Fruit fly (Drosophila melanogaster) whole organism, embryonic: ENCODE measurements around the gene CG14006.

Source experiments
- Asciz ChIP-seq: fragments of 200-800 bp; sonication (Bioruptor generic); optimal IDR thresholded peaks from 2 replicates; lab custom pipeline; 2017; ENCODE audit warnings: missing biosample characterization, mild to moderate bottlenecking, missing genetic modification characterization, missing genetic modification reagents
- BtbVII ChIP-seq: fragments of 200-800 bp; sonication (Bioruptor generic); optimal IDR thresholded peaks from 3 replicates; lab custom pipeline; 2017; ENCODE audit warnings: missing biosample characterization, mild to moderate bottlenecking, missing genetic modification characterization
- CG11560 ChIP-seq: fragments of 200-800 bp; sonication (Bioruptor generic); IDR thresholded peaks from 3 replicates; pipeline ENCODE4 v1.3.6; 2022; ENCODE audit warnings: missing biosample characterization, missing genetic modification characterization
- CG1233 ChIP-seq: fragments of 200-800 bp; sonication (Bioruptor generic); optimal IDR thresholded peaks from 4 replicates; lab custom pipeline; 2018; ENCODE audit warnings: missing biosample characterization, mild to moderate bottlenecking, missing genetic modification characterization
- CG12659 ChIP-seq: fragments of 200-800 bp; sonication (Bioruptor generic); optimal IDR thresholded peaks from 3 replicates; lab custom pipeline; 2017; ENCODE audit warnings: mild to moderate bottlenecking, missing biosample characterization, missing genetic modification reagents, missing genetic modification characterization
- CG13123 ChIP-seq: fragments of 200-800 bp; sonication (Bioruptor generic); optimal IDR thresholded peaks from 2 replicates; lab custom pipeline; 2016; ENCODE audit warnings: missing biosample characterization, missing genetic modification characterization
- CG15073 ChIP-seq: fragments of 200-800 bp; sonication (Bioruptor generic); optimal IDR thresholded peaks from 2 replicates; lab custom pipeline; 2016; ENCODE audit warnings: missing biosample characterization, missing genetic modification characterization
- CG1602 ChIP-seq: fragments of 200-800 bp; sonication (Bioruptor generic); optimal IDR thresholded peaks from 3 replicates; lab custom pipeline; 2016; ENCODE audit warnings: missing biosample characterization, missing genetic modification characterization
- CG17186 ChIP-seq: fragments of 200-800 bp; sonication (Bioruptor generic); optimal IDR thresholded peaks from 3 replicates; lab custom pipeline; 2017; ENCODE audit warnings: missing biosample characterization, missing genetic modification reagents, missing genetic modification characterization
- CG17912 ChIP-seq: fragments of 200-800 bp; sonication (Bioruptor generic); optimal IDR thresholded peaks from 2 replicates; lab custom pipeline; 2018; ENCODE audit warnings: missing biosample characterization, mild to moderate bottlenecking, missing genetic modification characterization
- CG30431 ChIP-seq: fragments of 200-800 bp; sonication (Bioruptor generic); optimal IDR thresholded peaks from 2 replicates; lab custom pipeline; 2017; ENCODE audit warnings: missing biosample characterization, missing genetic modification characterization
- CG32532 ChIP-seq: fragments of 200-800 bp; sonication (Bioruptor generic); IDR thresholded peaks from 2 replicates; pipeline ENCODE4 v1.3.6; 2022; ENCODE audit warnings: missing biosample characterization, missing genetic modification characterization
- CG3995 ChIP-seq: fragments of 200-800 bp; sonication (Bioruptor generic); optimal IDR thresholded peaks from 3 replicates; lab custom pipeline; 2016; ENCODE audit warnings: missing biosample characterization, missing genetic modification characterization
- CG42726 ChIP-seq: fragments of 200-800 bp; sonication (Bioruptor generic); IDR thresholded peaks from 2 replicates; pipeline ENCODE4 v1.3.6; 2022; ENCODE audit warnings: missing biosample characterization, missing genetic modification characterization; ENCODE audit not compliant: partially characterized antibody
- CG8478 ChIP-seq: fragments of >200 bp; optimal IDR thresholded peaks from 2 replicates; lab custom pipeline; 2018
- Doc3 ChIP-seq: fragments of 200-800 bp; sonication (Bioruptor generic); IDR thresholded peaks from 3 replicates; pipeline ENCODE4 v1.3.6; 2022; ENCODE audit warnings: missing biosample characterization, missing genetic modification characterization; ENCODE audit not compliant: partially characterized antibody
- ERR ChIP-seq: fragments of 200-800 bp; sonication (Bioruptor generic); optimal IDR thresholded peaks from 2 replicates; lab custom pipeline; 2016; ENCODE audit warnings: missing biosample characterization, missing genetic modification characterization
- Eip74EF ChIP-seq, 2 experiments: fragments of 200-800 bp in 1 of 2; fragments of >200 bp in 1 of 2; sonication (Bioruptor generic) in 1 of 2; optimal IDR thresholded peaks; 2 replicates each; lab custom pipeline; 2017 to 2019; ENCODE audit warnings: missing biosample characterization in 2 of 2, missing genetic modification characterization in 2 of 2, mild to moderate bottlenecking in 1 of 2, moderate library complexity in 1 of 2
- Ets65A ChIP-seq: fragments of 200-800 bp; sonication (Bioruptor generic); peaks from one replicate; lab custom pipeline; 2016; ENCODE audit warnings: missing biosample characterization, missing genetic modification characterization
- Ets97D ChIP-seq: fragments of 200-800 bp; sonication (Bioruptor generic); optimal IDR thresholded peaks from 3 replicates; lab custom pipeline; 2016; ENCODE audit warnings: missing biosample characterization, missing genetic modification characterization
- Fer2 ChIP-seq: fragments of 200-800 bp; sonication (Bioruptor generic); optimal IDR thresholded peaks from 2 replicates; lab custom pipeline; 2018; ENCODE audit warnings: missing biosample characterization, mild to moderate bottlenecking, missing genetic modification characterization, moderate library complexity
- Fer3 ChIP-seq: fragments of 200-800 bp; sonication (Bioruptor generic); optimal IDR thresholded peaks from 2 replicates; lab custom pipeline; 2018; ENCODE audit warnings: missing biosample characterization, mild to moderate bottlenecking, missing genetic modification characterization, moderate library complexity
- HHEX ChIP-seq: fragments of 200-800 bp; sonication (Bioruptor generic); optimal IDR thresholded peaks from 3 replicates; lab custom pipeline; 2017; ENCODE audit warnings: missing biosample characterization, mild to moderate bottlenecking, missing genetic modification characterization, missing genetic modification reagents
- Lhr ChIP-seq: fragments of 200-800 bp; sonication (Bioruptor generic); optimal IDR thresholded peaks from 3 replicates; lab custom pipeline; 2017; ENCODE audit warnings: mild to moderate bottlenecking, missing biosample characterization, missing genetic modification reagents, missing genetic modification characterization
- MBD-R2 ChIP-seq: fragments of 200-800 bp; sonication (Bioruptor generic); IDR thresholded peaks from 2 replicates; pipeline ENCODE4 v1.3.6; 2022; ENCODE audit warnings: missing biosample characterization, missing genetic modification characterization
- Nf-YB ChIP-seq: fragments of 200-800 bp; sonication (Bioruptor generic); optimal IDR thresholded peaks from 3 replicates; lab custom pipeline; 2019; ENCODE audit warnings: missing biosample characterization, mild to moderate bottlenecking, missing genetic modification characterization, moderate library complexity
- Sox100B ChIP-seq: fragments of 200-800 bp; sonication (Bioruptor generic); optimal IDR thresholded peaks from 3 replicates; lab custom pipeline; 2018; ENCODE audit warnings: missing biosample characterization, mild to moderate bottlenecking, missing genetic modification characterization
- amos ChIP-seq: fragments of 200-800 bp; sonication (Bioruptor generic); IDR thresholded peaks from 2 replicates; pipeline ENCODE4 v1.3.6; 2022; ENCODE audit warnings: missing biosample characterization, missing genetic modification characterization; ENCODE audit not compliant: partially characterized antibody
- aop ChIP-seq: fragments of 200-800 bp; sonication (Bioruptor generic); IDR thresholded peaks from 2 replicates; pipeline ENCODE4 v1.3.6; 2022; ENCODE audit warnings: missing biosample characterization, missing genetic modification characterization
- ash1 ChIP-seq: fragments of 200-800 bp; sonication (Bioruptor generic); optimal IDR thresholded peaks from 2 replicates; lab custom pipeline; 2018; ENCODE audit warnings: missing biosample characterization, mild to moderate bottlenecking, missing genetic modification characterization
- br ChIP-seq: fragments of >200 bp; optimal IDR thresholded peaks from 2 replicates; lab custom pipeline; 2017
- ci ChIP-seq: fragments of 200-800 bp; sonication (Bioruptor generic); IDR thresholded peaks from 3 replicates; pipeline ENCODE4 v1.3.6; 2022; ENCODE audit warnings: missing biosample characterization, missing genetic modification characterization
- crc ChIP-seq: fragments of 200-800 bp; sonication (Bioruptor generic); optimal IDR thresholded peaks from 2 replicates; lab custom pipeline; 2016; ENCODE audit warnings: missing biosample characterization, missing genetic modification characterization
- dmrt99B ChIP-seq: fragments of 200-800 bp; sonication (Bioruptor generic); optimal IDR thresholded peaks from 2 replicates; lab custom pipeline; 2018; ENCODE audit warnings: missing biosample characterization, mild to moderate bottlenecking, missing genetic modification characterization, moderate library complexity
- fd102C ChIP-seq: fragments of 200-800 bp; sonication (Bioruptor generic); optimal IDR thresholded peaks from 2 replicates; lab custom pipeline; 2018; ENCODE audit warnings: missing biosample characterization, mild to moderate bottlenecking, missing genetic modification characterization, moderate library complexity
- fd64A ChIP-seq: fragments of 200-800 bp; sonication (Bioruptor generic); optimal IDR thresholded peaks from 3 replicates; lab custom pipeline; 2018; ENCODE audit warnings: missing biosample characterization, mild to moderate bottlenecking, missing genetic modification characterization
- h ChIP-seq: fragments of >200 bp; optimal IDR thresholded peaks from 2 replicates; lab custom pipeline; 2017
- ham ChIP-seq: fragments of 200-800 bp; sonication (Bioruptor generic); IDR thresholded peaks from 2 replicates; pipeline ENCODE4 v1.3.6; 2022; ENCODE audit warnings: missing biosample characterization, missing genetic modification characterization
- klu ChIP-seq: fragments of 200-800 bp; sonication (Bioruptor generic); IDR thresholded peaks from 2 replicates; pipeline ENCODE4 v1.3.6; 2022; ENCODE audit warnings: missing biosample characterization, missing genetic modification characterization
- lab ChIP-seq: fragments of 200-800 bp; sonication (Bioruptor generic); optimal IDR thresholded peaks from 3 replicates; lab custom pipeline; 2017; ENCODE audit warnings: missing biosample characterization, missing genetic modification characterization, mild to moderate bottlenecking, moderate library complexity, missing genetic modification reagents
- pros ChIP-seq: fragments of 200-800 bp; sonication (Bioruptor generic); optimal IDR thresholded peaks from 3 replicates; lab custom pipeline; 2019; ENCODE audit warnings: missing biosample characterization, mild to moderate bottlenecking, missing genetic modification characterization, moderate library complexity
- pum ChIP-seq: fragments of 200-800 bp; sonication (Bioruptor generic); optimal IDR thresholded peaks from 2 replicates; lab custom pipeline; 2016; ENCODE audit warnings: missing biosample characterization, missing genetic modification characterization
- pzg ChIP-seq: fragments of 200-800 bp; sonication (Bioruptor generic); optimal IDR thresholded peaks from 3 replicates; lab custom pipeline; 2018; ENCODE audit warnings: missing biosample characterization, mild to moderate bottlenecking, missing genetic modification characterization, moderate library complexity
- sisA ChIP-seq: fragments of 200-800 bp; sonication (Bioruptor generic); IDR thresholded peaks from 2 replicates; pipeline ENCODE4 v1.3.6; 2022; ENCODE audit warnings: missing biosample characterization, missing genetic modification characterization
- sob ChIP-seq: fragments of 200-800 bp; sonication (Bioruptor generic); IDR thresholded peaks from 2 replicates; pipeline ENCODE4 v1.3.6; 2022; ENCODE audit warnings: missing biosample characterization, missing genetic modification characterization
- trem ChIP-seq: fragments of 200-800 bp; optimal IDR thresholded peaks from 3 replicates; lab custom pipeline; 2019; ENCODE audit warnings: missing biosample characterization, mild to moderate bottlenecking, missing genetic modification characterization, moderate library complexity
- unpg ChIP-seq: fragments of 200-800 bp; sonication (Bioruptor generic); optimal IDR thresholded peaks from 3 replicates; lab custom pipeline; 2018; ENCODE audit warnings: missing biosample characterization, mild to moderate bottlenecking, missing genetic modification characterization, moderate library complexity
- zen ChIP-seq: fragments of 200-800 bp; sonication (Bioruptor generic); optimal IDR thresholded peaks from 3 replicates; lab custom pipeline; 2018; ENCODE audit warnings: missing biosample characterization, mild to moderate bottlenecking, missing genetic modification characterization, moderate library complexity

Gene CG14006

DNA sequence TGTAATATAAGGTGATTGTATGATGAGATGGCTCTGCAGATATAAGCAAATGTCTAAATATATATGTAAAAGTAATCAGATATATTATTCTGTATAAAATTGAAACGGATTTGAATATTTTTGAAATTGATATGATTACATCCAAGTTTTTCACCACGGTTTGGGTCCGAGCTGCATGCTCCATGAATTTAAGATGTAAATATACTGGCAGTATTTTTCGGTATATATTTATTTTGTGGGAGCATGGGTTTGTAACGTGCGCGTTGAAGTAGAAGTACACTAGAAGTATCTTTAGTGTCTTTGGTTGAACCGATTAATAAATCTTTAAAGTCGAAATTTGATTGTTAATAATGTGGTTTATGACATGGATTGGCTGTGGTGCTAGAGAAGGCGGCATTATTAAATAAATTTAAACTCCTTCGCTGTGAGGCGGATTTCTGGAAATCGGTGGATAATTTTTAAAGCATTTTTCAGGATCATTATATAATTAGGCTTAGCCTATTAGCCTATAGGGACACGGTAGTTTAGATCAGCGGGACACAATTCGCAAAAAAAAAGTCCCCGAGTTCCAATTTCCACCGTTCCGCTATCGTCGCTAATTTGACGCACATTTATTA lies 4.6 kb downstream of the CG14006 start (continued):
- TF ChIP-seq ci (GFP tag; lab: Robert Waterston, UW) (no peak), aop (GFP tag; lab: Robert Waterston, UW) (no peak), Fer3 (tag; lab: Kevin White, UChicago) (no peak), CG3995 (peak; percentile 51), ash1 (GFP tag; lab: Kevin White, UChicago) (no peak), lab (GFP tag; lab: Kevin White, UChicago) (peak; percentile 20), zen (tag; lab: Kevin White, UChicago) (peak; percentile 40), Lhr (peak; percentile 65), BtbVII (no peak), sob (GFP tag; lab: Robert Waterston, UW) (no peak), Eip74EF (GFP tag; optimal IDR thresholded peaks at IDR 0.05; lab: Kevin White, UChicago) (no peak), CG30431 (GFP tag; lab: Kevin White, UChicago) (no peak), Fer2 (no peak), CG32532 (GFP tag; lab: Robert Waterston, UW) (peak; percentile 5; the same call in 1 of the 2 replicates), br (lab: Kevin White, UChicago) (no peak), ERR (GFP tag; lab: Kevin White, UChicago) (no peak), CG1233 (GFP tag; lab: Kevin White, UChicago) (no peak), Ets97D (GFP tag; lab: Kevin White, UChicago) (peak; percentile 41), MBD-R2 (GFP tag; lab: Robert Waterston, UW) (no peak), Ets65A (GFP tag; lab: Kevin White, UChicago) (no peak), trem (tag; lab: Kevin White, UChicago) (peak; percentile 49), CG42726 (GFP tag; lab: Robert Waterston, UW) (peak; percentile 39), Asciz (GFP tag; lab: Kevin White, UChicago) (no peak), pros (no peak), CG17186 (GFP tag; lab: Kevin White, UChicago) (peak; percentile 4), CG1602 (GFP tag; lab: Kevin White, UChicago) (no peak), CG15073 (GFP tag; lab: Kevin White, UChicago) (no peak), unpg (GFP tag; lab: Kevin White, UChicago) (no peak), HHEX (GFP tag; lab: Kevin White, UChicago) (peak; percentile 2), crc (no peak), Nf-YB (GFP tag; lab: Kevin White, UChicago) (no peak), amos (GFP tag; lab: Robert Waterston, UW) (no peak), fd64A (GFP tag; lab: Kevin White, UChicago) (no peak), CG8478 (lab: Kevin White, UChicago) (no peak), ham (GFP tag; lab: Robert Waterston, UW) (no peak), Doc3 (GFP tag; lab: Robert Waterston, UW) (no peak), h (lab: Kevin White, UChicago) (no peak), CG12659 (GFP tag; lab: Kevin White, UChicago) (peak; percentile 19), dmrt99B (tag; lab: Kevin White, UChicago) (no peak), fd102C (GFP tag; lab: Kevin White, UChicago) (no peak), pzg (GFP tag; lab: Kevin White, UChicago) (peak; percentile 57), pum (GFP tag; lab: Kevin White, UChicago) (no peak), CG17912 (GFP tag; lab: Kevin White, UChicago) (no peak), klu (GFP tag; lab: Robert Waterston, UW) (no peak), Sox100B (no peak), CG13123 (GFP tag; lab: Kevin White, UChicago) (no peak), CG11560 (tag; lab: Robert Waterston, UW) (no peak), sisA (GFP tag; lab: Robert Waterston, UW) (no peak)
